Worm (Caenorhabditis elegans): ENCODE results near the gene nhr-15.
A peak's percentile ranks its signal among the peaks of the same experiment; 100 is the strongest.

The nhr-15 gene

DNA sequence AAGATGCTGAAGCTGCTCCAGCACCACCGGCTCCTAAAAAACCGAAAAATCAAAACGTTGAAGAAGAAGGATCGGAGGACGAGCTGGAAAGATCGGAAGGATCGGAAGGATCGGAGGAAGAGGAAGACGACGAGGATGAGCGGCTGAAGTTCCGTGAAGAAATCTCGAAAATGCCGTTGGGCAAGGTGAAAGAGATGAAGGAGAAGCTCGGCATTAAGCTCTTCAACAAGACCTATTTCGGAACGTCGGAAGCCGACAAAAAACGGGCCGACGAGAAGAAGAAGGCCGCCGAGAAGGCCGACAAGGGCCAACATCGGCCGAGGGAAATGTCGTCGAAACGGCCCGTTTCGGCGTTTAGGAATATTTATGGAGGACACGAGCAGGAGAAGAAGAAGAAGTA, 48.8 kb downstream of the nhr-15 start:
- TF ChIP-seq unc-62 (GFP tag; optimal IDR thresholded peaks at IDR 0.05 in 1 of 2), result no peak
- TF ChIP-seq unc-62 (tag; optimal IDR thresholded peaks at IDR 0.05), result no peak
- peak; percentile 53; the same call in 1 of the 2 replicates for TF ChIP-seq set-16 (GFP tag; IDR thresholded peaks at IDR 0.05)

ce11 chrV:364650-365049, 52.1 kb downstream of the nhr-15 start, which contains the start of gene mltn-6:
Gene mltn-6, plus strand, starts transcription at chrV:364950.
- TF ChIP-seq madf-9 (GFP tag; conservative IDR thresholded peaks at IDR 0.05) (no peak), lin-29 (GFP tag; IDR thresholded peaks at IDR 0.05) (no peak)

DNA sequence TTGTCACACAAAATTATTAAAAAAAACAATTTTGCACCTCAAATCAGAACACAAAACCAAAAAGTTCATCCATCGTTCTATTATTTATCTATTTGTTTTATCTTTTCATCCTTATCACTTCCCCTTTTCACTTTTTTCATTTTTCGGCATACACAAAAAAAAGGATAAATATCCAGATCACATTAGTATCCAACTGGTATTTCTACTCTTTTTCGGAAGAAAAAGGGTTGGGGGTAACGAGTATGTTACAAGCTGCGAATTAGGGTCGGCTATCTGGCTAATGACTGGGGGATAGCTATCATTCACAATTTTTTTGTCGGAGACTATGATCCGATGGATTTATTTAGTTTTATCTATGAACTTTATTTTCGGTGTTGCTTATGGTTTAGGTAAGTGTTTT, 57.5 kb downstream of the nhr-15 start, which contains the start of gene mltn-7:
Gene mltn-7 (plus strand): TSS at position 301 of the 400 bp plus-strand sequence.
- TF ChIP-seq egl-43 (GFP tag; IDR thresholded peaks at IDR 0.05) (no peak), sdz-12 (GFP tag; optimal IDR thresholded peaks at IDR 0.05) (no peak), Y48G9A.11 (GFP tag; IDR thresholded peaks at IDR 0.05) (no peak), hlh-30 (tag; optimal IDR thresholded peaks at IDR 0.05; ENCODE audit: insufficient read depth) (no peak), ceh-62 (tag; optimal IDR thresholded peaks at IDR 0.05) (no peak), madf-5 (GFP tag; IDR thresholded peaks at IDR 0.05) (no peak), mdt-29 (GFP tag; IDR thresholded peaks at IDR 0.05) (no peak), zip-11 (GFP tag; IDR thresholded peaks at IDR 0.05) (no peak), nhr-237 (tag; optimal IDR thresholded peaks at IDR 0.05) (no peak), R02D3.7 (tag; optimal IDR thresholded peaks at IDR 0.05) (no peak), vab-7 (GFP tag; IDR thresholded peaks at IDR 0.05) (no peak), rbr-2 (tag; optimal IDR thresholded peaks at IDR 0.05) (no peak), fos-1 (tag; optimal IDR thresholded peaks at IDR 0.05) (no peak), daf-12 (tag; optimal IDR thresholded peaks at IDR 0.05) (no peak)

DNA sequence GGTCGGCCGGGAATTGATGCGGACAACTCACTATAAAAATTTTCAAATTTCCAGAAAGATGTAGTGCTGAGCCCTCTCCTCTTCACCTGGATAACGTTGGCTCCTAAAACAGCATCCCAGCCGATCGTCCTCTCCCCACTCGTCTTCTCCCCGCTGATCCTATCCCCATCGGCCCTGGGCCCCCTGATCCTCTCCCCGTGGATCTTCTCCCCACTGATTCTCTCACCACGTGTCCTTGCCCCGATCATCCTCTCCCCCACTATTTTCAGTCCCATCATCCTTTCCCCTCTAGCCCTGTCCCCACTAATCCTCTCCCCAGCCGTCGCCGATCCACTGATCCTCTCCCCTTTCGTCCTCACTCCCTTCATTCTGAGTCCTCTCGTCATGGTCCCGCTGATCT, 60.7 kb downstream of the nhr-15 start:
- TF ChIP-seq T26A8.4 (GFP tag; IDR thresholded peaks at IDR 0.05) (no peak), gei-8 (GFP tag; optimal IDR thresholded peaks at IDR 0.05) (no peak), unc-62 (GFP tag; optimal IDR thresholded peaks at IDR 0.05 in 1 of 2) (peak in 1 of 2 experiments; percentile 22), unc-62 (tag; optimal IDR thresholded peaks at IDR 0.05) (no peak), set-16 (GFP tag; IDR thresholded peaks at IDR 0.05) (peak; percentile 81), dmd-9 (GFP tag; IDR thresholded peaks at IDR 0.05) (no peak), jun-1 (tag; optimal IDR thresholded peaks at IDR 0.05) (no peak), Y105C5A.15 (GFP tag; IDR thresholded peaks at IDR 0.05) (no peak), dmd-8 (GFP tag; IDR thresholded peaks at IDR 0.05) (no peak), spr-1 (tag; optimal IDR thresholded peaks at IDR 0.05) (no peak)

All from whole organism, L4 larva.